Worm (Caenorhabditis elegans) whole organism, young adult: ENCODE data around the gene rnh-1.0.

Experiments
- B0019.2 ChIP-seq: fragments of 200-800 bp; sonication (Bioruptor generic); conservative IDR thresholded peaks from 2 replicates; pipeline ENCODE4 v1.3.6; 2022; ENCODE audit warnings: missing genetic modification reagents, missing genetic modification characterization, missing compliant biosample characterization
- B0261.1 ChIP-seq: sonication (generic microtip); optimal IDR thresholded peaks from 2 replicates; lab custom pipeline; 2016; ENCODE audit warnings: mild to moderate bottlenecking, missing genetic modification characterization, moderate library complexity, missing compliant biosample characterization
- B0336.3 ChIP-seq: fragments of 200-800 bp; sonication (Bioruptor generic); IDR thresholded peaks from 2 replicates; pipeline ENCODE4 v1.3.6; 2022; ENCODE audit warnings: missing genetic modification characterization, missing compliant biosample characterization
- C06A6.2 ChIP-seq: fragments of 200-800 bp; sonication (Bioruptor generic); conservative IDR thresholded peaks from 2 replicates; pipeline ENCODE4 v1.3.6; 2022; ENCODE audit warnings: missing genetic modification characterization, missing compliant biosample characterization
- F10E7.11 ChIP-seq: sonication (generic microtip); optimal IDR thresholded peaks from 2 replicates; lab custom pipeline; 2017; ENCODE audit warnings: mild to moderate bottlenecking, missing genetic modification characterization, moderate library complexity, missing compliant biosample characterization
- F49E8.2 ChIP-seq: sonication (generic microtip); optimal IDR thresholded peaks from 3 replicates; lab custom pipeline; 2017; ENCODE audit warnings: missing genetic modification characterization, mild to moderate bottlenecking, missing compliant biosample characterization, antibody characterized with exemption, moderate library complexity; ENCODE audit not compliant: insufficient read depth
- F57C9.4 ChIP-seq: sonication (generic microtip); optimal IDR thresholded peaks from 2 replicates; lab custom pipeline; 2017; ENCODE audit warnings: mild to moderate bottlenecking, missing genetic modification characterization, missing compliant biosample characterization
- K11D2.4 ChIP-seq: fragments of 200-800 bp; sonication (Bioruptor generic); IDR thresholded peaks from 2 replicates; pipeline ENCODE4 v1.3.6; 2022; ENCODE audit warnings: missing genetic modification reagents, missing genetic modification characterization, missing compliant biosample characterization
- Y53F4B.3 ChIP-seq: fragments of 200-800 bp; sonication (Bioruptor generic); IDR thresholded peaks from 2 replicates; pipeline ENCODE4 v1.3.6; 2022; ENCODE audit warnings: missing genetic modification reagents, missing genetic modification characterization, missing compliant biosample characterization
- Y95B8A.8 ChIP-seq: fragments of 200-800 bp; sonication (Bioruptor generic); IDR thresholded peaks from 2 replicates; pipeline ENCODE4 v1.3.6; 2022; ENCODE audit warnings: missing genetic modification reagents, missing genetic modification characterization, missing compliant biosample characterization
- akir-1 ChIP-seq: fragments of 200-800 bp; sonication (Bioruptor generic); optimal IDR thresholded peaks from 2 replicates; lab custom pipeline; 2018; ENCODE audit warnings: mild to moderate bottlenecking, missing genetic modification characterization, moderate library complexity, missing compliant biosample characterization
- atf-7 ChIP-seq: sonication (generic microtip); optimal IDR thresholded peaks from 2 replicates; lab custom pipeline; 2017; ENCODE audit warnings: mild to moderate bottlenecking, missing genetic modification characterization, missing compliant biosample characterization
- attf-3 ChIP-seq: fragments of 200-800 bp; sonication (Bioruptor generic); conservative IDR thresholded peaks from 2 replicates; pipeline ENCODE4 v1.3.6; 2022; ENCODE audit warnings: missing genetic modification reagents, missing genetic modification characterization, missing compliant biosample characterization
- cebp-1 ChIP-seq, 2 experiments: fragments of 200-800 bp in 1 of 2; sonication (Bioruptor generic) in 1 of 2; sonication (generic microtip) in 1 of 2; IDR thresholded peaks in 1 of 2; optimal IDR thresholded peaks in 1 of 2; 2 replicates each; pipeline versions ENCODE4 v1.3.6 to Lab custom; 2017 to 2022; ENCODE audit warnings: missing compliant biosample characterization in 2 of 2, missing genetic modification characterization in 2 of 2, mild to moderate bottlenecking in 1 of 2, missing genetic modification reagents in 1 of 2, moderate library complexity in 1 of 2
- ceh-100 ChIP-seq: fragments of 200-800 bp; sonication (Bioruptor generic); IDR thresholded peaks from 2 replicates; pipeline ENCODE4 v1.3.6; 2022; ENCODE audit warnings: missing genetic modification reagents, missing genetic modification characterization, missing compliant biosample characterization
- ceh-27 ChIP-seq: fragments of 200-800 bp; sonication (Bioruptor generic); optimal IDR thresholded peaks from 2 replicates; lab custom pipeline; 2018; ENCODE audit warnings: mild to moderate bottlenecking, missing genetic modification characterization, moderate library complexity, missing compliant biosample characterization
- dpff-1 ChIP-seq: sonication (generic microtip); optimal IDR thresholded peaks from 2 replicates; lab custom pipeline; 2017; ENCODE audit warnings: mild to moderate bottlenecking, missing genetic modification characterization, missing compliant biosample characterization
- egl-44 ChIP-seq: fragments of 200-800 bp; sonication (Bioruptor generic); IDR thresholded peaks from 2 replicates; pipeline ENCODE4 v1.3.6; 2022; ENCODE audit warnings: missing genetic modification reagents, missing genetic modification characterization, missing compliant biosample characterization
- ekl-4 ChIP-seq: fragments of 200-800 bp; sonication (Bioruptor generic); IDR thresholded peaks from 2 replicates; pipeline ENCODE4 v1.3.6; 2022; ENCODE audit warnings: missing genetic modification reagents, missing genetic modification characterization, missing compliant biosample characterization
- fkh-3 ChIP-seq: sonication (generic microtip); optimal IDR thresholded peaks from 2 replicates; lab custom pipeline; 2016; ENCODE audit warnings: mild to moderate bottlenecking, missing genetic modification characterization, missing compliant biosample characterization
- him-1 ChIP-seq: sonication (generic microtip); optimal IDR thresholded peaks from 2 replicates; lab custom pipeline; 2016; ENCODE audit warnings: missing genotype, missing genetic modification reagents, missing genetic modification characterization, missing compliant biosample characterization
- hlh-12 ChIP-seq: sonication (generic microtip); optimal IDR thresholded peaks from 2 replicates; lab custom pipeline; 2016; ENCODE audit warnings: missing genetic modification characterization, missing compliant biosample characterization
- hmg-20 ChIP-seq: fragments of 200-800 bp; sonication (Bioruptor generic); IDR thresholded peaks from 2 replicates; pipeline ENCODE4 v1.3.6; 2022; ENCODE audit warnings: missing genetic modification reagents, missing genetic modification characterization, missing compliant biosample characterization
- lag-1 ChIP-seq: fragments of 200-800 bp; sonication (Bioruptor generic); IDR thresholded peaks from 2 replicates; pipeline ENCODE4 v1.3.6; 2022; ENCODE audit warnings: missing genetic modification reagents, missing genetic modification characterization, missing compliant biosample characterization
- let-526 ChIP-seq: fragments of 200-800 bp; sonication (Bioruptor generic); IDR thresholded peaks from 2 replicates; pipeline ENCODE4 v1.3.6; 2022; ENCODE audit warnings: missing genetic modification reagents, missing genetic modification characterization, missing compliant biosample characterization
- lin-35 ChIP-seq, 3 experiments: fragments of 150-350 bp in 2 of 3; sonication (generic microtip) in 1 of 3; optimal IDR thresholded peaks; 2 replicates each; lab custom pipeline; 2014 to 2018; ENCODE audit warnings: missing biosample characterization in 3 of 3, missing genetic modification characterization in 3 of 3, missing genetic modification reagents in 3 of 3
- lsy-27 ChIP-seq: sonication (generic microtip); optimal IDR thresholded peaks from 2 replicates; lab custom pipeline; 2017; ENCODE audit warnings: missing genetic modification characterization, mild to moderate bottlenecking, missing compliant biosample characterization, antibody characterized with exemption, missing genotype, borderline replicate concordance; ENCODE audit not compliant: insufficient read depth
- mcd-1 ChIP-seq: fragments of 200-800 bp; sonication (Bioruptor generic); IDR thresholded peaks from 2 replicates; pipeline ENCODE4 v1.3.6; 2022; ENCODE audit warnings: missing genetic modification reagents, missing genetic modification characterization, missing compliant biosample characterization
- mes-4 ChIP-seq: sonication (generic microtip); optimal IDR thresholded peaks from 2 replicates; lab custom pipeline; 2016; ENCODE audit warnings: missing genotype, missing genetic modification characterization, missing compliant biosample characterization
- nfya-2 ChIP-seq: fragments of 200-800 bp; sonication (Bioruptor generic); IDR thresholded peaks from 2 replicates; pipeline ENCODE4 v1.3.6; 2022; ENCODE audit warnings: missing genetic modification reagents, missing genetic modification characterization, missing compliant biosample characterization
- nfyb-1 ChIP-seq: fragments of 200-800 bp; sonication (Bioruptor generic); IDR thresholded peaks from 2 replicates; pipeline ENCODE4 v1.3.6; 2022; ENCODE audit warnings: missing genetic modification reagents, missing genetic modification characterization, missing compliant biosample characterization
- nhr-179 ChIP-seq: sonication (generic microtip); optimal IDR thresholded peaks from 2 replicates; lab custom pipeline; 2016; ENCODE audit warnings: mild to moderate bottlenecking, missing genetic modification characterization, missing compliant biosample characterization
- nhr-80 ChIP-seq: sonication (generic microtip); optimal IDR thresholded peaks from 2 replicates; lab custom pipeline; 2016; ENCODE audit warnings: missing genetic modification characterization, missing compliant biosample characterization
- nhr-90 ChIP-seq: sonication (generic microtip); optimal IDR thresholded peaks from 2 replicates; lab custom pipeline; 2016; ENCODE audit warnings: missing genotype, mild to moderate bottlenecking, missing genetic modification characterization, missing compliant biosample characterization
- pbrm-1 ChIP-seq: fragments of 200-800 bp; sonication (Bioruptor generic); IDR thresholded peaks from 2 replicates; pipeline ENCODE4 v1.3.6; 2022; ENCODE audit warnings: missing genetic modification reagents, missing genetic modification characterization, missing compliant biosample characterization
- pha-4 ChIP-seq: fragments of 150-350 bp; sonication (generic microtip); optimal IDR thresholded peaks from 2 replicates; lab custom pipeline; 2014; ENCODE audit warnings: missing biosample characterization, missing genetic modification reagents, missing genetic modification characterization
- rec-8 ChIP-seq, 2 experiments: sonication (generic microtip); optimal IDR thresholded peaks; 2 replicates each; lab custom pipeline; 2016; ENCODE audit warnings: mild to moderate bottlenecking in 2 of 2, missing genetic modification characterization in 2 of 2, missing genetic modification reagents in 2 of 2, missing genotype in 2 of 2, missing biosample characterization in 1 of 2, missing compliant biosample characterization in 1 of 2, moderate library complexity in 1 of 2
- sdz-38 ChIP-seq: sonication (generic microtip); optimal IDR thresholded peaks from 2 replicates; lab custom pipeline; 2016; ENCODE audit warnings: missing genotype, missing genetic modification characterization, missing compliant biosample characterization
- snpc-1.1 ChIP-seq: sonication (generic microtip); optimal IDR thresholded peaks from 2 replicates; lab custom pipeline; 2017; ENCODE audit warnings: missing genetic modification characterization, mild to moderate bottlenecking, missing compliant biosample characterization, antibody characterized with exemption, moderate library complexity, missing genotype, missing genetic modification reagents; ENCODE audit not compliant: insufficient read depth
- tbp1 ChIP-seq: fragments of 200-800 bp; sonication (Bioruptor generic); optimal IDR thresholded peaks from 2 replicates; lab custom pipeline; 2018; ENCODE audit warnings: mild to moderate bottlenecking, missing genetic modification characterization, missing compliant biosample characterization
- zfh-2 ChIP-seq: fragments of 200-800 bp; sonication (Bioruptor generic); conservative IDR thresholded peaks from 2 replicates; pipeline ENCODE4 v1.3.6; 2022; ENCODE audit warnings: missing genetic modification reagents, missing genetic modification characterization, missing compliant biosample characterization
- ztf-18 ChIP-seq: sonication (generic microtip); optimal IDR thresholded peaks from 2 replicates; lab custom pipeline; 2016; ENCODE audit warnings: missing genotype, mild to moderate bottlenecking, missing genetic modification characterization, missing compliant biosample characterization
- ztf-22 ChIP-seq: fragments of 200-800 bp; sonication (Bioruptor generic); optimal IDR thresholded peaks from 2 replicates; lab custom pipeline; 2018; ENCODE audit warnings: mild to moderate bottlenecking, missing genetic modification characterization, moderate library complexity, missing compliant biosample characterization
- ztf-25 ChIP-seq: fragments of 200-800 bp; sonication (Bioruptor generic); IDR thresholded peaks from 2 replicates; pipeline ENCODE4 v1.3.6; 2022; ENCODE audit warnings: missing genetic modification reagents, missing genetic modification characterization, missing compliant biosample characterization
- ztf-26 ChIP-seq: sonication (generic microtip); optimal IDR thresholded peaks from 2 replicates; lab custom pipeline; 2017; ENCODE audit warnings: missing genetic modification characterization, missing compliant biosample characterization
- ztf-3 ChIP-seq: fragments of 200-800 bp; sonication (Bioruptor generic); optimal IDR thresholded peaks from 2 replicates; lab custom pipeline; 2018; ENCODE audit warnings: mild to moderate bottlenecking, missing genetic modification characterization, missing compliant biosample characterization
- ztf-6 ChIP-seq: fragments of 200-800 bp; sonication (Bioruptor generic); IDR thresholded peaks from 2 replicates; pipeline ENCODE4 v1.3.6; 2022; ENCODE audit warnings: missing genetic modification reagents, missing genetic modification characterization, missing compliant biosample characterization

Gene rnh-1.0

ce11 chrII:5032669-5033068, 37.5 kb downstream of the rnh-1.0 start (continued):
- TF ChIP-seq mes-4 (tag; lab: Kevin White, UChicago) (peak; percentile 72), nhr-179 (tag; lab: Kevin White, UChicago) (no peak), nfyb-1 (GFP tag; lab: Robert Waterston, UW) (peak; percentile 87), ztf-3 (GFP tag; lab: Kevin White, UChicago) (no peak), lsy-27 (tag; lab: Kevin White, UChicago) (peak; percentile 68), K11D2.4 (GFP tag; lab: Robert Waterston, UW) (no peak), egl-44 (GFP tag; lab: Robert Waterston, UW) (peak; percentile 79; the same call in 1 of the 2 replicates), hlh-12 (no peak), attf-3 (GFP tag; lab: Robert Waterston, UW) (peak; percentile 57; the same call in 1 of the 2 replicates), dpff-1 (tag; lab: Kevin White, UChicago) (no peak), rec-8 (tag; optimal IDR thresholded peaks at IDR 0.05; lab: Kevin White, UChicago) (peak in 1 of 2 experiments; percentile 77), atf-7 (tag; lab: Kevin White, UChicago) (peak; percentile 53), ceh-100 (GFP tag; lab: Robert Waterston, UW) (peak; percentile 70), nfya-2 (GFP tag; lab: Robert Waterston, UW) (no peak), B0019.2 (GFP tag; lab: Robert Waterston, UW) (0 out of 2 replicates have a peak, but pooled peaks have one; percentile 40), lin-35 (GFP tag; optimal IDR thresholded peaks at IDR 0.05; lab: Kevin White, UChicago) (peak in 1 of 3 experiments; percentile 48), ztf-6 (GFP tag; lab: Robert Waterston, UW) (0 out of 2 replicates have a peak, but pooled peaks have one; percentile 71), ztf-26 (tag; lab: Kevin White, UChicago) (peak; percentile 45), tbp1 (GFP tag; lab: Kevin White, UChicago) (peak; percentile 98), nhr-90 (tag; lab: Kevin White, UChicago) (peak; percentile 76), him-1 (tag; lab: Kevin White, UChicago) (peak; percentile 38), Y95B8A.8 (0 out of 2 replicates have a peak, but pooled peaks have one; percentile 45), F57C9.4 (no peak), zfh-2 (no peak; the same call in 1 of the 2 replicates), mcd-1 (GFP tag; lab: Robert Waterston, UW) (peak; percentile 67), lag-1 (no peak), B0336.3 (GFP tag; lab: Robert Waterston, UW) (peak; percentile 79), nhr-80 (peak; percentile 24), ztf-18 (tag; lab: Kevin White, UChicago) (peak; percentile 55), ztf-22 (GFP tag; lab: Kevin White, UChicago) (no peak), ceh-27 (GFP tag; lab: Kevin White, UChicago) (peak; percentile 54), ztf-25 (peak; percentile 90; the same call in 1 of the 2 replicates), cebp-1 (GFP tag; IDR thresholded peaks at IDR 0.05; lab: Robert Waterston, UW) (peak; percentile 57), cebp-1 (tag; optimal IDR thresholded peaks at IDR 0.05; lab: Kevin White, UChicago) (peak; percentile 69), hmg-20 (GFP tag; lab: Robert Waterston, UW) (peak; percentile 86), let-526 (GFP tag; lab: Robert Waterston, UW) (no peak), B0261.1 (peak; percentile 93), fkh-3 (tag; lab: Kevin White, UChicago) (no peak), F10E7.11 (tag; lab: Kevin White, UChicago) (peak; percentile 22), Y53F4B.3 (GFP tag; lab: Robert Waterston, UW) (no peak; the same call in 1 of the 2 replicates), F49E8.2 (no peak), ekl-4 (GFP tag; lab: Robert Waterston, UW) (peak; percentile 63; the same call in 1 of the 2 replicates), sdz-38 (tag; lab: Kevin White, UChicago) (no peak), pbrm-1 (GFP tag; lab: Robert Waterston, UW) (peak; percentile 50; the same call in 1 of the 2 replicates), C06A6.2 (peak; percentile 35; the same call in 1 of the 2 replicates), snpc-1.1 (tag; lab: Kevin White, UChicago) (no peak), pha-4 (no peak), akir-1 (GFP tag; lab: Kevin White, UChicago) (peak; percentile 48)
